Worm (Caenorhabditis elegans): Measurements from ENCODE around the gene F16G10.5.

The F16G10.5 gene

DNA sequence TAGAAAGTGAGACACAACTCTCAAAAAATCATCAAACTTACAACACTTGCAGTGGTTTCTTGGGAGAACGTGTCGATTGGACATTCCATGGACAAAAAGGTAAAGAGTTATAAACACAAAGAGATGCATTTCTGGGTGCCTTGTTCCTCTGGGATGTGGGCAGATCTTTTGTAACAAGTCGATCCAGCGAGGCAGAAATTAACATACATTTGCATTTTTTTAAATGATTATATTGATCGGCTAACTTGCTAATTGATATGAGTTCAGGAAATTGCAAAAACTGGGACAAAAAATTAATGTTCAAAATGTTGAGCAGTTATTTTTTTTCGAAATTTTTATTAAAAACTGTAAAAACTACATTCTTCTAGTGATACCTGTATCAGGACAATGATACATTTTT, 10.6 kb downstream of the F16G10.5 start, which contains the start of gene F16G10.6:
F16G10.6 (minus strand) TSS at position 101 of the 400 bp plus-strand sequence.
- no peak for TF ChIP-seq nhr-10 (tag; optimal IDR thresholded peaks at IDR 0.05)
- no peak for TF ChIP-seq elt-1 (tag; optimal IDR thresholded peaks at IDR 0.05)
- TF ChIP-seq nhr-21 (tag; optimal IDR thresholded peaks at IDR 0.05): no peak
- no peak for TF ChIP-seq nhr-237 (tag; optimal IDR thresholded peaks at IDR 0.05)
- no peak for TF ChIP-seq C34F6.9 (tag; optimal IDR thresholded peaks at IDR 0.05)
- no peak for TF ChIP-seq lin-11 (tag; optimal IDR thresholded peaks at IDR 0.05)
- no peak for TF ChIP-seq R02D3.7 (tag; optimal IDR thresholded peaks at IDR 0.05)
- no peak for TF ChIP-seq nhr-6 (tag; optimal IDR thresholded peaks at IDR 0.05)
- TF ChIP-seq lsy-2 (tag; optimal IDR thresholded peaks at IDR 0.05): no peak
- TF ChIP-seq Y55F3AM.14 (GFP tag; optimal IDR thresholded peaks at IDR 0.05): no peak
- TF ChIP-seq alr-1 (tag; optimal IDR thresholded peaks at IDR 0.05): no peak
- TF ChIP-seq nhr-11 (tag; optimal IDR thresholded peaks at IDR 0.05): no peak
- TF ChIP-seq ceh-82 (tag; optimal IDR thresholded peaks at IDR 0.05): no peak

DNA sequence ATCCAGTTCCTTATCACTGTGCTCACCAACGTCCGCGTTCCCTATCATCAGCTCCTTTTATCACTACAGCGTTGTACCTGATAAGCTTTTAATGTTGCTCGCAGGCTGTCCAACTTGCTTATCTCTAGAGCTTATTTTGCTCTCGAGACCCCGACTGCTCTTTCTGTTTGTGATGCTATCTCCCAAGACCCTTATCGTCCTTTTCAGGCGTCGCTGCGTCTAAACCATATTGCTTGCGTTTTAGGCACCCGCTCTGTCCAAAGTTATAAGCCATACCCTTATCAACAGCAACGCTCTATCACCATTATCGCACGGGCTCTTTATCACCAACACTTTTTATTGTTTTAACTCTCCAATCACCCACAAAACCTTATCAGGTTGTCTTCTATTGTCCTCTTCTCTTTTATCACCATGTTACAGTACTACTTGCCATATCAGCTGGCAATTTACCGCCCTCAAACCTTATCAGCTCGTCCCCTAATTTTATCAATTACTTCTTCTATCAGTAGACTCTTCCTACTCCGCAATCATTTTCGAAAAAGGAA, 11.4 kb downstream of the F16G10.5 start:
- TF ChIP-seq crh-2 (tag; optimal IDR thresholded peaks at IDR 0.05): peak; percentile 88
- peak; percentile 67 for TF ChIP-seq F13H6.1 (tag; optimal IDR thresholded peaks at IDR 0.05)
- TF ChIP-seq sma-9 (GFP tag; optimal IDR thresholded peaks at IDR 0.05): peak; percentile 79
- no peak for TF ChIP-seq sma-9 (tag; optimal IDR thresholded peaks at IDR 0.05)
- TF ChIP-seq unc-55 (GFP tag; optimal IDR thresholded peaks at IDR 0.05): no peak
- TF ChIP-seq skn-1 (tag; optimal IDR thresholded peaks at IDR 0.05): peak; percentile 18
- no peak for TF ChIP-seq nhr-11 (tag; optimal IDR thresholded peaks at IDR 0.05)
- peak; percentile 31 for TF ChIP-seq Y55F3AM.14 (GFP tag; optimal IDR thresholded peaks at IDR 0.05)
- peak; percentile 97 for TF ChIP-seq egl-27 (tag; optimal IDR thresholded peaks at IDR 0.05)
- TF ChIP-seq lin-39 (tag; optimal IDR thresholded peaks at IDR 0.05): no peak
- peak in 1 of 2 experiments; percentile 20 for TF ChIP-seq mdl-1 (tag; optimal IDR thresholded peaks at IDR 0.05)
- TF ChIP-seq ztf-11 (tag; optimal IDR thresholded peaks at IDR 0.05): no peak
- peak; percentile 5 for TF ChIP-seq nhr-21 (tag; optimal IDR thresholded peaks at IDR 0.05)
- peak; percentile 94 for TF ChIP-seq fos-1 (tag; optimal IDR thresholded peaks at IDR 0.05)
- TF ChIP-seq lsy-2 (tag; optimal IDR thresholded peaks at IDR 0.05): peak; percentile 31 to 81
- TF ChIP-seq aly-2 (tag; optimal IDR thresholded peaks at IDR 0.05): no peak
- peak; percentile 94 for TF ChIP-seq sma-3 (GFP tag; optimal IDR thresholded peaks at IDR 0.05)
- TF ChIP-seq gmeb-1 (tag; optimal IDR thresholded peaks at IDR 0.05): peak; percentile 54

DNA sequence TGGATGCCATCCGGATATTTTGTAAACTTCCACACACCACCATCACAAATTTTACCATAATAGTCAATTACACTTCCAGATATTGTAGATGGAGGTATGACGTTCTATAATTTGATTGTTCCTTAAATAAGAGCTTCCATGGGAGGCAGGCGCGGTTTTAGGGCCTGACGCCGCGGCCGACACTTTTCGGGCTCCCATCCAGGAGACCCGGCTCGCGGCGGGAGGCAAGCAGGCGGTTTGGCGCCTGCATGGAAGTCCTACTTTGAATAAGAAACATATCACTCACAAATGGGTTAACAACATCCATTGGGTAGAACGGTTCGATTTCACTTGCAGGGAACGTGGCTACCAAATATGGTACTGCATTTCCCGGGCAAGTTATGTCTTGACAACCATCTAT, 12.6 kb downstream of the F16G10.5 start:
- TF ChIP-seq sem-4 (tag; optimal IDR thresholded peaks at IDR 0.05) (no peak), fos-1 (tag; optimal IDR thresholded peaks at IDR 0.05) (no peak), F13H6.1 (tag; optimal IDR thresholded peaks at IDR 0.05) (no peak), alr-1 (tag; optimal IDR thresholded peaks at IDR 0.05) (no peak), ceh-16 (tag; optimal IDR thresholded peaks at IDR 0.05) (no peak), peb-1 (tag; optimal IDR thresholded peaks at IDR 0.05) (no peak)

DNA sequence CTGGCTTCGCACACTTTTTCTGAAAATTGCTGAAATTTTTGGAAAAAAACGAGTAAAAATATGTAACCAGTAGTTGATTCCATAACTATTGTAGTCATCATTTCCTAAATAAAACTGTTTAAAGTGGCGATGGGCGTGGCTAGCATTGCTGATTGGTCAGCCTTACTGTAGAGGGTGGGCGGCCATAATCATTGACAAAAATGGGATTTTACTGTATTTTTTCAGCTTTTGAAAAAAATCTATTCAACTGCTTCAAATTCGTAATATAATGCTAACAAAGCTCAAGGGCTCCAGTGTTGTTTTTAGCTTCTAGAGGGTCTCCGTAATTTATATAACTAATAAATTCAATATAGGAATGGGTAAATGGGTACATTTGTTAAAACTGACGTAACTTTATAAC, 13.1 kb downstream of the F16G10.5 start, which contains the start of gene F16G10.7:
F16G10.7 (minus strand) TSS at position 101 of the 400 bp plus-strand sequence.
- no peak for TF ChIP-seq ceh-16 (tag; optimal IDR thresholded peaks at IDR 0.05)
- TF ChIP-seq ceh-82 (tag; optimal IDR thresholded peaks at IDR 0.05): no peak
- no peak for TF ChIP-seq mab-5 (tag; optimal IDR thresholded peaks at IDR 0.05)
- no peak for TF ChIP-seq unc-39 (tag; optimal IDR thresholded peaks at IDR 0.05)
- TF ChIP-seq zag-1 (tag; optimal IDR thresholded peaks at IDR 0.05): no peak
- TF ChIP-seq sma-3 (GFP tag; optimal IDR thresholded peaks at IDR 0.05): no peak
- no peak for TF ChIP-seq alr-1 (tag; optimal IDR thresholded peaks at IDR 0.05)

DNA sequence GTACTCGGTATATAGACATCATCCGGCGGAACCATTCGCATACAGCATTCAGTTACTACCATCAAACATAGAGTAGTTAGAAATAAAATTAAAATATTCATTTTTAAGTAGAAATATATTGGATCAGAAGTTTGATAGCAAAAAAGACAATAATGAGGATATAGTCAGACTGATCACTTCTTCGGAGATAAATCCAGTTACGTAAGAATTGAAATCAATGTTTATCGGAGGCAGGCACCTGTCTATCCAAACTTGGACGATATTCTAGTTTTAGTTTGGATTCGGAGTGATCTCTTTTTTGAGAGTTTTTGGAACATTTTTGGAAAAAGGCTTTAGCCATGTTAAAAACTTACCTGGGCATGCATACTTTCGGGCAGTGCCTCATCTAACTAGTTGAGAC, 16.2 kb downstream of the F16G10.5 start, which contains the start of gene F16G10.8:
F16G10.8 (minus strand) TSS at position 101 of the 400 bp plus-strand sequence.
- TF ChIP-seq ztf-1 (GFP tag; conservative IDR thresholded peaks at IDR 0.05) (no peak), mdl-1 (tag; optimal IDR thresholded peaks at IDR 0.05) (no peak), snpc-4 (tag; optimal IDR thresholded peaks at IDR 0.05) (no peak), ama-1 (optimal IDR thresholded peaks at IDR 0.05) (no peak), R02D3.7 (tag; optimal IDR thresholded peaks at IDR 0.05) (no peak), unc-62 (GFP tag; optimal IDR thresholded peaks at IDR 0.05) (no peak), sem-4 (tag; optimal IDR thresholded peaks at IDR 0.05) (no peak), crh-2 (tag; optimal IDR thresholded peaks at IDR 0.05) (no peak), elt-3 (tag; optimal IDR thresholded peaks at IDR 0.05) (no peak), ztf-4 (tag; optimal IDR thresholded peaks at IDR 0.05) (no peak), sma-3 (GFP tag; optimal IDR thresholded peaks at IDR 0.05) (no peak), unc-39 (tag; optimal IDR thresholded peaks at IDR 0.05) (no peak), nhr-6 (tag; optimal IDR thresholded peaks at IDR 0.05) (no peak), nhr-21 (tag; optimal IDR thresholded peaks at IDR 0.05) (no peak)

Measured in whole organism, L2 larva.